Worm (Caenorhabditis elegans) whole organism, L3 larva: ENCODE results near the gene K08F11.1.

ENCODE experiments used
- aly-2 ChIP-seq: fragments of 150-350 bp; optimal IDR thresholded peaks from 2 replicates; lab custom pipeline; 2014; ENCODE audit warnings: missing biosample characterization, missing genetic modification characterization
- ama-1 ChIP-seq: fragments of 150-350 bp; optimal IDR thresholded peaks from 2 replicates; lab custom pipeline; 2018
- daf-12 ChIP-seq: fragments of 150-350 bp; optimal IDR thresholded peaks from 2 replicates; lab custom pipeline; 2014; ENCODE audit warnings: missing biosample characterization, missing genetic modification reagents, missing genetic modification characterization
- jun-1 ChIP-seq: fragments of 150-350 bp; optimal IDR thresholded peaks from 2 replicates; lab custom pipeline; 2014; ENCODE audit warnings: missing biosample characterization, missing genetic modification reagents, missing genetic modification characterization
- lin-15B ChIP-seq: fragments of 150-350 bp; optimal IDR thresholded peaks from 2 replicates; lab custom pipeline; 2014; ENCODE audit warnings: missing biosample characterization, missing genetic modification characterization
- lin-39 ChIP-seq: fragments of 150-350 bp; optimal IDR thresholded peaks from 2 replicates; lab custom pipeline; 2018; ENCODE audit warnings: missing biosample characterization, missing genetic modification reagents, missing genetic modification characterization
- nhr-28 ChIP-seq: fragments of 150-350 bp; optimal IDR thresholded peaks from 2 replicates; lab custom pipeline; 2014; ENCODE audit warnings: missing biosample characterization, missing genetic modification characterization
- nhr-76 ChIP-seq: fragments of 150-350 bp; sonication (generic microtip); optimal IDR thresholded peaks from 5 replicates; lab custom pipeline; 2014; ENCODE audit warnings: missing biosample characterization, missing genetic modification characterization
- nhr-77 ChIP-seq: fragments of 150-350 bp; optimal IDR thresholded peaks from 2 replicates; lab custom pipeline; 2014; ENCODE audit warnings: missing biosample characterization, missing genetic modification characterization
- sea-2 ChIP-seq: fragments of 150-350 bp; sonication (generic microtip); optimal IDR thresholded peaks from 4 replicates; lab custom pipeline; 2014; ENCODE audit warnings: missing biosample characterization, missing genetic modification reagents, missing genetic modification characterization
- unc-62 ChIP-seq: fragments of 150-350 bp; sonication (generic microtip); optimal IDR thresholded peaks from 4 replicates; lab custom pipeline; 2014; ENCODE audit warnings: missing biosample characterization, missing genetic modification reagents, missing genetic modification characterization
- zag-1 ChIP-seq: fragments of 150-350 bp; optimal IDR thresholded peaks from 2 replicates; lab custom pipeline; 2014; ENCODE audit warnings: missing biosample characterization, missing genetic modification characterization
- ztf-11 ChIP-seq: fragments of 150-350 bp; optimal IDR thresholded peaks from 2 replicates; lab custom pipeline; 2014; ENCODE audit warnings: missing biosample characterization, missing genetic modification characterization
- ztf-4 ChIP-seq: fragments of 150-350 bp; optimal IDR thresholded peaks from 2 replicates; lab custom pipeline; 2014; ENCODE audit warnings: missing biosample characterization, missing genetic modification characterization

K08F11.1 gene

ce11 chrIV:4764422-4764821, 39.8 kb downstream of the K08F11.1 start, which contains the start of gene npp-26:
Gene npp-26 (plus strand): TSS chrIV:4764722.
- TF ChIP-seq lin-39, result no peak
- no peak for TF ChIP-seq unc-62 (GFP tag; lab: Kevin White, UChicago)
- no peak for TF ChIP-seq nhr-76 (tag; lab: Kevin White, UChicago)
- no peak for TF ChIP-seq aly-2 (tag; lab: Kevin White, UChicago)
- TF ChIP-seq zag-1 (tag; lab: Kevin White, UChicago), result no peak
- no peak for TF ChIP-seq sea-2
- no peak for TF ChIP-seq ztf-4
- no peak for TF ChIP-seq daf-12 (tag; lab: Kevin White, UChicago)
- TF ChIP-seq ama-1 (lab: Kevin White, UChicago), result no peak
- TF ChIP-seq ztf-11 (tag; lab: Kevin White, UChicago), result no peak
- no peak for TF ChIP-seq lin-15B
- TF ChIP-seq nhr-77 (tag; lab: Kevin White, UChicago), result no peak
- no peak for TF ChIP-seq nhr-28
- TF ChIP-seq jun-1 (tag; lab: Kevin White, UChicago), result no peak
- TF ChIP-seq, all 47 proteins: peak for 0

DNA sequence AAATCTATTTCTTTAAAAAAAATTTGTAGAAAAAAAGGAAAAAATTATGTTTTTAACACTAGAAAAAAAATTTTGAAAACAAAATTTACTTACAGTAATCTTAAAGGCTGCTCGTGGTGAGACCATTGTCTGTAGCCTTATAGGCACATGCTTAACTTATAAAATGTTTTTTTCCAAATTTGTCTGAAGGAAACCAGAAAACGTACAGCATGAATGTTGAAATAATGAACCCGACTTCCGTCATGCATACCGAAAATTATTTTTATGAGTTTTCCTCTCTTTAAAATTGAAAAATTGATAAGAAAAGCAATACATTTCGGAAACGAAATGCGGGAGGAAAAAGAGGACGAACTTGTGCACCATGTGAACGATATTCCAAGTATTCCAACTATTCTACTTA, 47.1 kb downstream of the K08F11.1 start, which contains the start of gene R11E3.2:
TSS of gene R11E3.2 (plus strand) at position 301 of the 400 bp plus-strand sequence.
- no peak for TF ChIP-seq ztf-11 (tag; lab: Kevin White, UChicago)
